Fruit fly (Drosophila melanogaster): ENCODE measurements around the gene CG2202.

DNA sequence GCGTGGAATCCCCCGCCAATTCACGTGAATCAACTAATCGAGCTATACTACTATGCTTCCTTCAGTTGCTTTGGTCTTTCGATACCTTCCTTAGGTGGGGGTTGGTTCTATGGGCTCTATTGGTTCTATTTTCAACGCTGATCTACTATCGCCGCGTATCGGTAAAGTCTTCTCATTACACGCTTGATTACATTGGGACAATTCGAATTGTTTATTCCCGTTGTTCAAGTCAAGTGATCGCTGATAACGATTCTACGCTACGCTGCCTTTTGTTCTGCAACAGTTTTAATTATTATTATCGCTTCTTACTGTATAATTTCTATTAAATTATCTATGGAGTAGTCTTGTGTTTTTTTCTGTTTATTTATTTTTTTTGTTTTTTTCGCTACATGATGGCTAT is 39.1 kb downstream of the CG2202 start:
- no peak for TF ChIP-seq usp (GFP tag; optimal IDR thresholded peaks at IDR 0.05)
- no peak for TF ChIP-seq psq (optimal IDR thresholded peaks at IDR 0.05)
- no peak for TF ChIP-seq EcR (GFP tag; optimal IDR thresholded peaks at IDR 0.05)
- TF ChIP-seq pan (optimal IDR thresholded peaks at IDR 0.05) = no peak
